Fruit fly (Drosophila melanogaster): Measurements from ENCODE around the gene aus.

aus gene

DNA sequence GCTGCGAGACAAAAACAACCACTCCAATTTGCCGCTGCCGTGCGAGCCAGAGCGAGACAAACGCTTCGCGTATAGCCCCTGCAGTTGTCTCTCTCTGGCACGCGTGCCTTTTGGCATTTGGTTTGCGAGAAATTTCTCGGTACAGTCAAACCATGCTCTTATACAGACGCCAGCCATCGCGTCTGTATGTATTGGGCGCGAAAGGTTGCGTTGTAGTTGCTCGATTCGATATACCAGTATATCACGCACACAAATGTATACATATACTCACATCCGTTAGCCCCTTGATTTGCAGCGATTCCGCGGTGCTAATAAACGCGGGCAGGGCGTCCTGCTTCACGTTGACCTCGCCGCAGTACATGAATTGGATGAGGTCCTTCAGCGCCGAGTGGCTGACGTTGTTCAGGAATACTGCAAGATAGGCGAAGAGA is 26.9 kb upstream of the aus start (continued):
- TF ChIP-seq CG6654 (GFP tag; optimal IDR thresholded peaks at IDR 0.05): no peak
- no peak for TF ChIP-seq CG10366 (GFP tag; IDR thresholded peaks at IDR 0.05)
- no peak for TF ChIP-seq CG9609 (GFP tag; optimal IDR thresholded peaks at IDR 0.05)
- TF ChIP-seq h (optimal IDR thresholded peaks at IDR 0.05): no peak
- no peak for TF ChIP-seq PHDP (tag; optimal IDR thresholded peaks at IDR 0.05)
- peak; percentile 49 for TF ChIP-seq Hand (GFP tag; optimal IDR thresholded peaks at IDR 0.05)
- peak; percentile 34; the same call in 1 of the 2 replicates for TF ChIP-seq Atf6 (GFP tag; IDR thresholded peaks at IDR 0.05)
- TF ChIP-seq zf30C (GFP tag; optimal IDR thresholded peaks at IDR 0.05): no peak
- peak; percentile 18 for TF ChIP-seq CG7839 (tag; optimal IDR thresholded peaks at IDR 0.05)
- peak; percentile 67 for TF ChIP-seq Adf1 (GFP tag; IDR thresholded peaks at IDR 0.05)
- TF ChIP-seq CG33557 (GFP tag; optimal IDR thresholded peaks at IDR 0.05): peak; percentile 70
- TF ChIP-seq esg (GFP tag; conservative IDR thresholded peaks at IDR 0.05): no peak
- no peak for TF ChIP-seq CG17186 (GFP tag; optimal IDR thresholded peaks at IDR 0.05)
- TF ChIP-seq CG4820 (GFP tag; optimal IDR thresholded peaks at IDR 0.05): no peak
- no peak for TF ChIP-seq Atf3 (GFP tag; optimal IDR thresholded peaks at IDR 0.05)
- peak; percentile 82 for TF ChIP-seq abd-A (tag; optimal IDR thresholded peaks at IDR 0.05)
- peak; percentile 55 for TF ChIP-seq CG8924 (tag; optimal IDR thresholded peaks at IDR 0.05)
- TF ChIP-seq ERR (GFP tag; optimal IDR thresholded peaks at IDR 0.05): no peak
- no peak for TF ChIP-seq CG18764 (GFP tag; optimal IDR thresholded peaks at IDR 0.05)
- TF ChIP-seq CG17361 (GFP tag; IDR thresholded peaks at IDR 0.05): no peak
- peak; percentile 6 for TF ChIP-seq CHES-1-like (GFP tag; optimal IDR thresholded peaks at IDR 0.05)
- TF ChIP-seq CG18262 (tag; optimal IDR thresholded peaks at IDR 0.05): no peak
- TF ChIP-seq dati (GFP tag; IDR thresholded peaks at IDR 0.05): no peak
- TF ChIP-seq TFAM (GFP tag; optimal IDR thresholded peaks at IDR 0.05): no peak
- no peak for TF ChIP-seq CG15011 (GFP tag; optimal IDR thresholded peaks at IDR 0.05)
- no peak for TF ChIP-seq crol (GFP tag; IDR thresholded peaks at IDR 0.05)
- peak; percentile 22 for TF ChIP-seq pb (GFP tag; optimal IDR thresholded peaks at IDR 0.05)
- no peak; the same call in none of the 2 replicates for TF ChIP-seq unc-4 (GFP tag; IDR thresholded peaks at IDR 0.05; ENCODE audit: partially characterized antibody)
- TF ChIP-seq Hmr (GFP tag; optimal IDR thresholded peaks at IDR 0.05): no peak
- TF ChIP-seq crc (GFP tag; optimal IDR thresholded peaks at IDR 0.05): no peak
- TF ChIP-seq CG31365 (tag; optimal IDR thresholded peaks at IDR 0.05): peak; percentile 38
- TF ChIP-seq eve (GFP tag; optimal IDR thresholded peaks at IDR 0.05): no peak
- no peak for TF ChIP-seq CG7963 (GFP tag; IDR thresholded peaks at IDR 0.05; ENCODE audit: partially characterized antibody)
- TF ChIP-seq CG13296 (GFP tag; optimal IDR thresholded peaks at IDR 0.05): peak; percentile 59
- no peak for TF ChIP-seq tup (GFP tag; optimal IDR thresholded peaks at IDR 0.05)
- TF ChIP-seq stwl (tag; optimal IDR thresholded peaks at IDR 0.05): peak; percentile 15
- no peak for TF ChIP-seq CkIIα-i1 (GFP tag; IDR thresholded peaks at IDR 0.05)
- peak; percentile 72 for TF ChIP-seq Nf-YB (GFP tag; optimal IDR thresholded peaks at IDR 0.05)
- no peak for TF ChIP-seq CG15269 (tag; optimal IDR thresholded peaks at IDR 0.05)
- no peak for TF ChIP-seq chn (GFP tag; optimal IDR thresholded peaks at IDR 0.05)
- TF ChIP-seq pros (GFP tag; optimal IDR thresholded peaks at IDR 0.05): peak; percentile 43
- TF ChIP-seq CG17912 (GFP tag; optimal IDR thresholded peaks at IDR 0.05): peak; percentile 93
- no peak for TF ChIP-seq CG8290 (GFP tag; optimal IDR thresholded peaks at IDR 0.05)
- TF ChIP-seq CG8290 (tag; optimal IDR thresholded peaks at IDR 0.05): no peak
- TF ChIP-seq CG15514 (GFP tag; optimal IDR thresholded peaks at IDR 0.05): peak; percentile 57
- no peak for TF ChIP-seq CG6683 (GFP tag; optimal IDR thresholded peaks at IDR 0.05)
- TF ChIP-seq Nf-YC (tag; optimal IDR thresholded peaks at IDR 0.05): peak; percentile 90
- no peak for TF ChIP-seq CG1647 (GFP tag; optimal IDR thresholded peaks at IDR 0.05)
- TF ChIP-seq CG6791 (GFP tag; IDR thresholded peaks at IDR 0.05; ENCODE audit: partially characterized antibody): peak; percentile 66; the same call in 2 of the 3 replicates
- TF ChIP-seq her (GFP tag; optimal IDR thresholded peaks at IDR 0.05): peak; percentile 27
- no peak for TF ChIP-seq Dad (GFP tag; optimal IDR thresholded peaks at IDR 0.05)
- TF ChIP-seq fd3F (GFP tag; optimal IDR thresholded peaks at IDR 0.05): no peak

Measured in whole organism, embryonic.